Fruit fly (Drosophila melanogaster) whole organism, adult: ENCODE data around the gene CG7548.

Experiments
- CG11617 ChIP-seq: fragments of 200-800 bp; sonication (Bioruptor generic); optimal IDR thresholded peaks from 2 replicates; lab custom pipeline; 2017; ENCODE audit warnings: mild to moderate bottlenecking, missing biosample characterization, missing genetic modification reagents, missing genetic modification characterization
- CG12768 ChIP-seq: fragments of 200-800 bp; sonication (Bioruptor generic); optimal IDR thresholded peaks from 2 replicates; lab custom pipeline; 2017; ENCODE audit warnings: missing biosample characterization, missing genetic modification characterization, mild to moderate bottlenecking, moderate library complexity, missing genetic modification reagents
- CG14711 ChIP-seq: fragments of 200-800 bp; sonication (Bioruptor generic); optimal IDR thresholded peaks from 2 replicates; lab custom pipeline; 2018; ENCODE audit warnings: missing biosample characterization, mild to moderate bottlenecking, missing genetic modification characterization, moderate library complexity
- CG33017 ChIP-seq: fragments of 200-800 bp; sonication (Bioruptor generic); optimal IDR thresholded peaks from 2 replicates; lab custom pipeline; 2018; ENCODE audit warnings: missing biosample characterization, mild to moderate bottlenecking, missing genetic modification characterization, moderate library complexity
- CG5204 ChIP-seq: fragments of 200-800 bp; sonication (Bioruptor generic); optimal IDR thresholded peaks from 2 replicates; lab custom pipeline; 2016; ENCODE audit warnings: missing biosample characterization, missing genetic modification characterization
- CG7045 ChIP-seq: fragments of 200-800 bp; sonication (Bioruptor generic); optimal IDR thresholded peaks from 2 replicates; lab custom pipeline; 2017; ENCODE audit warnings: missing biosample characterization, mild to moderate bottlenecking, missing genetic modification characterization
- CG7101 ChIP-seq: fragments of 200-800 bp; sonication (Bioruptor generic); optimal IDR thresholded peaks from 2 replicates; lab custom pipeline; 2018; ENCODE audit warnings: missing biosample characterization, mild to moderate bottlenecking, missing genetic modification characterization, moderate library complexity
- Clk ChIP-seq: fragments of 200-800 bp; sonication (Bioruptor generic); optimal IDR thresholded peaks from 2 replicates; lab custom pipeline; 2017; ENCODE audit warnings: missing biosample characterization, missing genetic modification characterization
- Crg-1 ChIP-seq: fragments of 200-800 bp; sonication (Bioruptor generic); optimal IDR thresholded peaks from 2 replicates; lab custom pipeline; 2016; ENCODE audit warnings: missing biosample characterization, missing genetic modification characterization
- Hr96 ChIP-seq: fragments of 200-800 bp; sonication (Bioruptor generic); optimal IDR thresholded peaks from 2 replicates; lab custom pipeline; 2016; ENCODE audit warnings: missing biosample characterization, missing genetic modification characterization
- Mnt ChIP-seq: fragments of 200-800 bp; sonication (Bioruptor generic); optimal IDR thresholded peaks from 2 replicates; lab custom pipeline; 2016; ENCODE audit warnings: missing biosample characterization, mild to moderate bottlenecking, missing genetic modification characterization
- bab1 ChIP-seq: fragments of 200-800 bp; sonication (Bioruptor generic); optimal IDR thresholded peaks from 3 replicates; lab custom pipeline; 2019; ENCODE audit warnings: missing biosample characterization, mild to moderate bottlenecking, missing genetic modification characterization, moderate library complexity
- cic ChIP-seq: fragments of 200-800 bp; sonication (Bioruptor generic); optimal IDR thresholded peaks from 2 replicates; lab custom pipeline; 2017; ENCODE audit warnings: missing biosample characterization, mild to moderate bottlenecking, missing genetic modification characterization, moderate library complexity
- cnc ChIP-seq, 2 experiments: fragments of >200 bp; optimal IDR thresholded peaks; 2 replicates each; lab custom pipeline; 2017
- kay ChIP-seq: fragments of 200-800 bp; sonication (Bioruptor generic); peaks from one replicate; lab custom pipeline; 2016; ENCODE audit warnings: missing biosample characterization, missing genetic modification characterization, borderline replicate concordance
- ovo ChIP-seq: fragments of 200-800 bp; sonication (Bioruptor generic); optimal IDR thresholded peaks from 2 replicates; lab custom pipeline; 2016; ENCODE audit warnings: missing biosample characterization, missing genetic modification characterization
- pad ChIP-seq: fragments of 200-800 bp; sonication (Bioruptor generic); optimal IDR thresholded peaks from 3 replicates; lab custom pipeline; 2017; ENCODE audit warnings: missing biosample characterization, missing genetic modification characterization, mild to moderate bottlenecking, moderate library complexity, missing genetic modification reagents
- tj ChIP-seq: fragments of 200-800 bp; sonication (Bioruptor generic); optimal IDR thresholded peaks from 3 replicates; lab custom pipeline; 2017; ENCODE audit warnings: missing biosample characterization, mild to moderate bottlenecking, missing genetic modification characterization, moderate library complexity
- toe ChIP-seq: fragments of 200-800 bp; sonication (Bioruptor generic); optimal IDR thresholded peaks from 2 replicates; lab custom pipeline; 2016; ENCODE audit warnings: missing biosample characterization, missing genetic modification characterization

The CG7548 gene

DNA sequence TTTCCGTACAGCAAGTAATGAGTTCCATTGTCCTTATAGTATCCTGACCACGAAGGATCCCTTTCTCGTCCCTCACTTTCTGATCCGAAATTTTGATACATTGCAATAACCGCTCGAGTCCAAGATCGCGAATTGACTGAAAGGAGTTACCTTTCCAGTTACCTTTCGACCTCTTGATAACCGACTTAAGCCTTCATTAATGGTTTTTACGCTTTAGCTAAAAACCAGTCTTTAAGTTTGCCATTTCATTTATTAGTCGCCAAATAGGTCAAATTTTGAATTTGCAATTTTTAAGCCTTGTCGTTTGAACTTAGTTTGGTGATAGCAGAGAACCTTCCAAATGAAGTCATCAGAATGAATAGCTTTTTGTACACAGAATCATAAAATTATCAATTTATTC, 36.3 kb upstream of the CG7548 start, which contains the start of gene CG32376:
Gene CG32376 (minus strand): TSS at position 101 of the 400 bp plus-strand sequence.
- TF ChIP-seq CG5204 (GFP tag; lab: Kevin White, UChicago) = no peak
- no peak for TF ChIP-seq toe (GFP tag; lab: Kevin White, UChicago)
- TF ChIP-seq CG12768 (GFP tag; lab: Kevin White, UChicago) = no peak
- TF ChIP-seq Mnt (GFP tag; lab: Kevin White, UChicago) = no peak

- TF ChIP-seq ovo = no peak
- TF ChIP-seq pad = no peak
- TF ChIP-seq toe (GFP tag; lab: Kevin White, UChicago) = no peak
- no peak for TF ChIP-seq CG5204 (GFP tag; lab: Kevin White, UChicago)
Observed at dm6 chr3L:7541068-7541467, 35.1 kb upstream of the CG7548 start, which contains the start of gene CG32374. TSS of gene CG32374 (minus strand) at chr3L:7541168.

dm6 chr3L:7539736-7540135, 33.7 kb upstream of the CG7548 start, which contains the start of gene CG16998:
TSS of gene CG16998 (minus strand) at chr3L:7539836.
- TF ChIP-seq kay (GFP tag; lab: Kevin White, UChicago) = no peak
- TF ChIP-seq toe (GFP tag; lab: Kevin White, UChicago) = no peak
- no peak for TF ChIP-seq CG12768 (GFP tag; lab: Kevin White, UChicago)
- no peak for TF ChIP-seq Mnt (GFP tag; lab: Kevin White, UChicago)

DNA sequence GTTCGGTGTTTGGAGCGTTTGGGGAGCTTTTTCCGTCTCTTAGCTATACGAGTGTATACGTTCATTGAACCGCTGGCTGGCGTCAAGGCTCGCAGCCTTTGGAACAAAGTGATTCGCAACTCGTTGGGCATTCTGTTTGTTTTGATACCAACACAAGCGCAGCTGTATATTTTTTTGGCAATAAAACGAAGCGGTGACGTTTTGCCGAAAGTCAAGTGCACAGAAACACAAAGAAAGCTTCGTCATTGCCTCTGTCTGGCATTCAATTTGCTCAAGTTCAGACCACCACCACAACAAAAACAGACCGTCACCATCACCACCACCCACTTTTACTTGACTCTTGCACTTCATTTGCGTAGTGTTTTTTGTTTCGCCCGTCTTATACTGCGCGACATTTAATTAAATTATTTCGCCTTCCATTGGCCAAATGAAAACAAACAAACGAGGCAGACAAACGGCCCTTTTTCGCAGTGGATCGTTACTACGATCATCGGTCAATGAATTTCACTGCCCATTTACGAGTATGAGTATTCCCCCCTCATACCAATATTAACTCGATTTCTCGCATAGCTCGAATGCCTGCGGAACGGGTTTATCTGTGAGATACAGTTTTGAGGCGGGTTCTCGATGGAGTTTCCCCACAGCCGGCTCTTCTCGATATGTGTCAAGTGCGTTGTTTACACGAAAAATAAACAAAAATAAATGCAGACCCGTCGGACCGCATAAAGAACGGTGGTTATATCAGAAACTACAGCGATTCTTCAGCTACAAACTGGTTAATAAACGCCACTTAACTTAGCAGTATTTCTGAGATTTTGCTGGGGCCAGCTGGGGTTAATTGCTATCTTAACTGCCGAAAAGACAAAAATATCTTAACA, 24.7 kb upstream of the CG7548 start:
- TF ChIP-seq cic (GFP tag; lab: Kevin White, UChicago) (peak; percentile 41), bab1 (GFP tag; lab: Kevin White, UChicago) (no peak), CG7045 (no peak), CG11617 (no peak)

DNA sequence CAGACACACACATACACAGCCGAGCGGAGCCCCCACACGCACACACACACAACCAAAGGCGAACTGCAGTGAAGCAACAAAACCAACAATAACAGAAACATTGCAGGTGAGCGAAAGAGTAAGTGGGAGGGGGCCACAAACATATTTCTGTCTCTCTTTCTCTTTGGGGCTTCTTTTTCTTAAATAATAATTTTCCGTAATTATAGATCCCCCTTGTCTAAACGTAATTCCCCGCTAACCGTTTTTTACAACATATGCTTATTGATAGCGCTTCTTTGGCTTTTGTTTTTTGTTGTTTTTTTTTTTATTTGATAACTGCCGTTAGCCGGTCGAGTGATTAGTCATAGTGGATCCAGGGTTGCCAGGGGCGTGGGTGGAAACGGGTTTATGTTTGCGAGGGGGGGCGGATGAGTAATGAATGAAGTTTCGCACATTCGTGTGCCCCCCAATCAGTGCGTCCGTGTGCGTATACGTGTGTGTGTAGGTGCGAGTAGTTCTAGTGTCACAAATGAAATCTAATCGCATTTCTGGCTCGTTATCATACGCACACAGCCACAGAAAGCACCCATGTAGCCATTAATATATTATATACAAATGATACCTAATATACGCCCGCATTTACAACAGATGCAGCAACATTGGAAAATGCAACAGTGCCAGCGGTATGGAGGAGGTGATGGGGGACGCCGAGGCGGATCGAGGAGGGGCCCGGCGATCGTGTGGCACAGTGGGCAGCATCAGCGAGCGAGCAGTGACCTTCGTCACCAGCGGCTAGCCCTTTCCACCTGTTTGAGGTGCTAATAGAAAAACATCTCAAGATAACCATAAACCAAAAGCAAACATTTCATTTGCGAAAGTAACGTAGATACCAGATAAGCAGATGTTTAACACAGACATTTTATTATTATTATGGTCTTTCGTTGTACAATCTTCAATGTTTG, 23.3 kb upstream of the CG7548 start:
- peak; percentile 83 for TF ChIP-seq CG14711 (tag; lab: Kevin White, UChicago)
- TF ChIP-seq CG12768 (GFP tag; lab: Kevin White, UChicago) = peak; percentile 20
- peak; percentile 95 for TF ChIP-seq ovo
- TF ChIP-seq cic (GFP tag; lab: Kevin White, UChicago) = peak; percentile 96
- peak; percentile 20 for TF ChIP-seq Clk (GFP tag; lab: Kevin White, UChicago)
- TF ChIP-seq Hr96 (GFP tag; lab: Kevin White, UChicago) = peak; percentile 19
- TF ChIP-seq pad = peak; percentile 60
- no peak for TF ChIP-seq Crg-1 (GFP tag; lab: Kevin White, UChicago)
- peak; percentile 42 for TF ChIP-seq tj (GFP tag; lab: Kevin White, UChicago)
- TF ChIP-seq bab1 (GFP tag; lab: Kevin White, UChicago) = no peak
- peak; percentile 99 for TF ChIP-seq kay (GFP tag; lab: Kevin White, UChicago)

dm6 chr3L:7528380-7529080, 22.5 kb upstream of the CG7548 start, which contains the start of gene lqf:
TSS of gene lqf (plus strand) at chr3L:7528780.
- TF ChIP-seq Hr96 (GFP tag; lab: Kevin White, UChicago) (peak; percentile 4), Crg-1 (GFP tag; lab: Kevin White, UChicago) (no peak), toe (GFP tag; lab: Kevin White, UChicago) (peak; percentile 51), bab1 (GFP tag; lab: Kevin White, UChicago) (no peak), CG7101 (tag; lab: Kevin White, UChicago) (peak; percentile 38), CG14711 (tag; lab: Kevin White, UChicago) (peak; percentile 45), cnc (optimal IDR thresholded peaks at IDR 0.05; lab: Kevin White, UChicago) (peak in 1 of 2 experiments; percentile 66), CG12768 (GFP tag; lab: Kevin White, UChicago) (peak; percentile 24), kay (GFP tag; lab: Kevin White, UChicago) (peak; percentile 68), CG33017 (tag; lab: Kevin White, UChicago) (no peak)
